In genomic region chrV:8936184-8936589, ce11 we compare ENCODE assay signal across 4 worm cellular contexts.
A peak's percentile ranks its signal among the peaks of the same experiment; 100 is the strongest.
TF ChIP-seq lines count a peak whose summit lies in the region.

Gene unc-23, plus strand, starts transcription at chrV:8936359.

TF ChIP-seq in whole organism, L1 larva, 84 proteins besides CTCF, POLR2A, EP300 and RAD21 (continued from another document and continues in another):
- no peak for TF ChIP-seq Y116A8C.19 (tag; optimal IDR thresholded peaks at IDR 0.05; lab: Kevin White, UChicago; ENCODE audit: borderline replicate concordance)
- peak in 1 of 2 experiments; percentile 8 for TF ChIP-seq egl-27 (tag; optimal IDR thresholded peaks at IDR 0.05; lab: Kevin White, UChicago)
- no peak for TF ChIP-seq pax-3 (tag; optimal IDR thresholded peaks at IDR 0.05; lab: Kevin White, UChicago)
- no peak for TF ChIP-seq unc-86 (tag; optimal IDR thresholded peaks at IDR 0.05; lab: Kevin White, UChicago)
- TF ChIP-seq nhr-28 (tag; optimal IDR thresholded peaks at IDR 0.05; lab: Kevin White, UChicago) = no peak
- peak; percentile 63 for TF ChIP-seq xbp-1 (tag; optimal IDR thresholded peaks at IDR 0.05; lab: Kevin White, UChicago)
- TF ChIP-seq mab-9 (GFP tag; IDR thresholded peaks at IDR 0.05; lab: Robert Waterston, UW) = peak; percentile 59; the same call in 1 of the 2 replicates
- TF ChIP-seq grh-1 (GFP tag; IDR thresholded peaks at IDR 0.05; lab: Robert Waterston, UW) = peak; percentile 71
- peak; percentile 48 to 60 for TF ChIP-seq efl-1 (optimal IDR thresholded peaks at IDR 0.05; lab: Kevin White, UChicago)
- peak; percentile 45 to 94 for TF ChIP-seq efl-1 (GFP tag; optimal IDR thresholded peaks at IDR 0.05 in 1 of 2; lab: Kevin White, UChicago)
- TF ChIP-seq nhr-237 (tag; optimal IDR thresholded peaks at IDR 0.05; lab: Kevin White, UChicago) = peak; percentile 75
- TF ChIP-seq ets-5 (GFP tag; IDR thresholded peaks at IDR 0.05; lab: Robert Waterston, UW) = no peak
- peak; percentile 86 for TF ChIP-seq rnt-1 (tag; optimal IDR thresholded peaks at IDR 0.05; lab: Kevin White, UChicago)
- no peak for TF ChIP-seq ama-1 (optimal IDR thresholded peaks at IDR 0.05; lab: Kevin White, UChicago)
- TF ChIP-seq lin-15B (tag; optimal IDR thresholded peaks at IDR 0.05; lab: Kevin White, UChicago) = no peak
- TF ChIP-seq irx-1 (tag; optimal IDR thresholded peaks at IDR 0.05; lab: Kevin White, UChicago) = peak; percentile 55
- TF ChIP-seq nhr-20 (tag; optimal IDR thresholded peaks at IDR 0.05; lab: Kevin White, UChicago) = peak; percentile 96
- no peak for TF ChIP-seq vab-15 (tag; optimal IDR thresholded peaks at IDR 0.05; lab: Kevin White, UChicago)
- peak; percentile 86 for TF ChIP-seq unc-130 (tag; optimal IDR thresholded peaks at IDR 0.05; lab: Kevin White, UChicago)
- TF ChIP-seq sox-4 (tag; optimal IDR thresholded peaks at IDR 0.05; lab: Kevin White, UChicago) = no peak
- peak; percentile 44 to 52 (median 49) for TF ChIP-seq dpl-1 (GFP tag; optimal IDR thresholded peaks at IDR 0.05; lab: Kevin White, UChicago)
- TF ChIP-seq egl-13 (tag; optimal IDR thresholded peaks at IDR 0.05; lab: Kevin White, UChicago) = no peak
- peak; percentile 97 for TF ChIP-seq snu-23 (GFP tag; optimal IDR thresholded peaks at IDR 0.05; lab: Kevin White, UChicago)
- peak; percentile 74 for TF ChIP-seq ztf-4 (tag; optimal IDR thresholded peaks at IDR 0.05; lab: Kevin White, UChicago)
- peak; percentile 7 for TF ChIP-seq lir-3 (tag; optimal IDR thresholded peaks at IDR 0.05; lab: Kevin White, UChicago; ENCODE audit: poor library complexity)
- peak; percentile 96 for TF ChIP-seq nhr-71 (tag; optimal IDR thresholded peaks at IDR 0.05; lab: Kevin White, UChicago)
- no peak for TF ChIP-seq pqm-1 (tag; optimal IDR thresholded peaks at IDR 0.05; lab: Kevin White, UChicago)
- no peak for TF ChIP-seq ces-1 (GFP tag; optimal IDR thresholded peaks at IDR 0.05; lab: Kevin White, UChicago)
- no peak for TF ChIP-seq ceh-90 (tag; optimal IDR thresholded peaks at IDR 0.05; lab: Kevin White, UChicago)
- TF ChIP-seq efl-3 (GFP tag; optimal IDR thresholded peaks at IDR 0.05; lab: Kevin White, UChicago) = no peak
- TF ChIP-seq skn-1 (tag; optimal IDR thresholded peaks at IDR 0.05; lab: Kevin White, UChicago) = peak; percentile 80
- TF ChIP-seq nhr-76 (tag; optimal IDR thresholded peaks at IDR 0.05; lab: Kevin White, UChicago) = no peak
- TF ChIP-seq unc-98 (GFP tag; IDR thresholded peaks at IDR 0.05; lab: Robert Waterston, UW) = no peak

TF ChIP-seq in whole organism, L2 larva, 48 proteins besides CTCF, POLR2A, EP300 and RAD21 (continued from another document):
- TF ChIP-seq nhr-237 (tag; optimal IDR thresholded peaks at IDR 0.05; lab: Kevin White, UChicago) = no peak
- TF ChIP-seq unc-62 (GFP tag; optimal IDR thresholded peaks at IDR 0.05; lab: Kevin White, UChicago) = no peak
- TF ChIP-seq sma-3 (GFP tag; optimal IDR thresholded peaks at IDR 0.05; lab: Kevin White, UChicago) = peak; percentile 97
- TF ChIP-seq crh-2 (tag; optimal IDR thresholded peaks at IDR 0.05; lab: Kevin White, UChicago) = peak; percentile 82
- peak; percentile 86 for TF ChIP-seq nhr-25 (tag; optimal IDR thresholded peaks at IDR 0.05; lab: Kevin White, UChicago)
- TF ChIP-seq mdl-1 (tag; optimal IDR thresholded peaks at IDR 0.05; lab: Kevin White, UChicago) = no peak
- peak; percentile 77 for TF ChIP-seq nhr-21 (tag; optimal IDR thresholded peaks at IDR 0.05; lab: Kevin White, UChicago)
- peak; percentile 89 for TF ChIP-seq sma-9 (GFP tag; optimal IDR thresholded peaks at IDR 0.05; lab: Kevin White, UChicago)
- TF ChIP-seq sma-9 (tag; optimal IDR thresholded peaks at IDR 0.05; lab: Kevin White, UChicago) = no peak
- peak; percentile 37 for TF ChIP-seq lin-11 (tag; optimal IDR thresholded peaks at IDR 0.05; lab: Kevin White, UChicago)
- TF ChIP-seq ceh-82 (tag; optimal IDR thresholded peaks at IDR 0.05; lab: Kevin White, UChicago) = no peak
- no peak for TF ChIP-seq ztf-11 (tag; optimal IDR thresholded peaks at IDR 0.05; lab: Kevin White, UChicago)
- TF ChIP-seq lsy-2 (tag; optimal IDR thresholded peaks at IDR 0.05; lab: Kevin White, UChicago) = peak; percentile 60 to 73
- peak; percentile 56 for TF ChIP-seq nhr-77 (tag; optimal IDR thresholded peaks at IDR 0.05; lab: Kevin White, UChicago)
- peak; percentile 95 for TF ChIP-seq sem-4 (tag; optimal IDR thresholded peaks at IDR 0.05; lab: Kevin White, UChicago)
- no peak for TF ChIP-seq snpc-4 (tag; optimal IDR thresholded peaks at IDR 0.05; lab: Kevin White, UChicago)
- no peak for TF ChIP-seq elt-1 (tag; optimal IDR thresholded peaks at IDR 0.05; lab: Kevin White, UChicago)

TF ChIP-seq in whole organism, L4 larva, 104 proteins besides CTCF, POLR2A, EP300 and RAD21 (continued from another document and continues in another):
- no peak for TF ChIP-seq unc-130 (GFP tag; optimal IDR thresholded peaks at IDR 0.05; lab: Kevin White, UChicago)
- no peak for TF ChIP-seq dmd-8 (GFP tag; IDR thresholded peaks at IDR 0.05; lab: Robert Waterston, UW)
- peak; percentile 54 for TF ChIP-seq lin-38 (GFP tag; IDR thresholded peaks at IDR 0.05; lab: Robert Waterston, UW)
- TF ChIP-seq hlh-11 (tag; optimal IDR thresholded peaks at IDR 0.05; lab: Kevin White, UChicago) = peak; percentile 97
- TF ChIP-seq madf-5 (GFP tag; IDR thresholded peaks at IDR 0.05; lab: Robert Waterston, UW) = 0 out of 4 replicates have a peak, but pooled peaks of 1 of the 2 experiments have one; percentile 65
- peak; percentile 88 for TF ChIP-seq nhr-25 (tag; optimal IDR thresholded peaks at IDR 0.05; lab: Kevin White, UChicago; ENCODE audit: borderline replicate concordance, insufficient read depth)
- peak; percentile 45 for TF ChIP-seq T20F7.1 (GFP tag; optimal IDR thresholded peaks at IDR 0.05; lab: Kevin White, UChicago)
- TF ChIP-seq egl-43 (GFP tag; IDR thresholded peaks at IDR 0.05; lab: Robert Waterston, UW) = no peak
- TF ChIP-seq nhr-77 (tag; optimal IDR thresholded peaks at IDR 0.05; lab: Kevin White, UChicago) = peak; percentile 73
- TF ChIP-seq F37D6.2 (tag; optimal IDR thresholded peaks at IDR 0.05; lab: Kevin White, UChicago) = no peak
- TF ChIP-seq nhr-76 (tag; optimal IDR thresholded peaks at IDR 0.05; lab: Kevin White, UChicago) = peak; percentile 20
- peak; percentile 93 for TF ChIP-seq zfp-3 (GFP tag; conservative IDR thresholded peaks at IDR 0.05; lab: Robert Waterston, UW)
- no peak for TF ChIP-seq zfp-2 (tag; optimal IDR thresholded peaks at IDR 0.05; lab: Kevin White, UChicago)
- no peak for TF ChIP-seq nhr-111 (GFP tag; optimal IDR thresholded peaks at IDR 0.05; lab: Kevin White, UChicago)
- TF ChIP-seq set-16 (GFP tag; IDR thresholded peaks at IDR 0.05; lab: Robert Waterston, UW) = peak; percentile 77; the same call in 1 of the 2 replicates
- TF ChIP-seq nhr-48 (tag; optimal IDR thresholded peaks at IDR 0.05; lab: Kevin White, UChicago) = peak; percentile 91
- TF ChIP-seq dmd-9 (GFP tag; IDR thresholded peaks at IDR 0.05; lab: Robert Waterston, UW) = 0 out of 2 replicates have a peak, but pooled peaks have one; percentile 15
- no peak for TF ChIP-seq R02D3.7 (tag; optimal IDR thresholded peaks at IDR 0.05; lab: Kevin White, UChicago)
- TF ChIP-seq Y105C5A.15 (GFP tag; IDR thresholded peaks at IDR 0.05; lab: Robert Waterston, UW) = no peak
- TF ChIP-seq rbr-2 (tag; optimal IDR thresholded peaks at IDR 0.05; lab: Kevin White, UChicago) = peak; percentile 35
- TF ChIP-seq hlh-30 (tag; optimal IDR thresholded peaks at IDR 0.05; lab: Kevin White, UChicago; ENCODE audit: insufficient read depth) = peak; percentile 72
- TF ChIP-seq lin-1 (GFP tag; IDR thresholded peaks at IDR 0.05; lab: Robert Waterston, UW) = peak; percentile 93
- peak; percentile 65 for TF ChIP-seq ama-1 (optimal IDR thresholded peaks at IDR 0.05; lab: Kevin White, UChicago)
- no peak for TF ChIP-seq skn-1 (tag; optimal IDR thresholded peaks at IDR 0.05; lab: Kevin White, UChicago)
- TF ChIP-seq mdt-29 (GFP tag; IDR thresholded peaks at IDR 0.05; lab: Robert Waterston, UW) = peak; percentile 99
- TF ChIP-seq lim-7 (GFP tag; IDR thresholded peaks at IDR 0.05; lab: Robert Waterston, UW) = peak; percentile 38; the same call in 1 of the 2 replicates
- TF ChIP-seq hif-1 (tag; optimal IDR thresholded peaks at IDR 0.05; lab: Kevin White, UChicago) = peak in 1 of 2 experiments; percentile 64
- TF ChIP-seq lir-3 (tag; optimal IDR thresholded peaks at IDR 0.05; lab: Kevin White, UChicago) = no peak
- no peak for TF ChIP-seq saeg-2 (GFP tag; IDR thresholded peaks at IDR 0.05; lab: Robert Waterston, UW)
- TF ChIP-seq egl-27 (tag; optimal IDR thresholded peaks at IDR 0.05; lab: Kevin White, UChicago) = no peak
- peak; percentile 86 for TF ChIP-seq aha-1 (tag; lab: Kevin White, UChicago)
- no peak for TF ChIP-seq ces-1 (GFP tag; optimal IDR thresholded peaks at IDR 0.05; lab: Kevin White, UChicago)
- peak; percentile 74 for TF ChIP-seq hmg-1.1 (GFP tag; IDR thresholded peaks at IDR 0.05; lab: Robert Waterston, UW)
- TF ChIP-seq snpc-1.2 (GFP tag; IDR thresholded peaks at IDR 0.05; lab: Robert Waterston, UW) = no peak
- peak; percentile 83 for TF ChIP-seq nhr-102 (tag; optimal IDR thresholded peaks at IDR 0.05; lab: Kevin White, UChicago)
- TF ChIP-seq ztf-7 (tag; optimal IDR thresholded peaks at IDR 0.05; lab: Kevin White, UChicago) = peak; percentile 48
- no peak for TF ChIP-seq ceh-44 (GFP tag; IDR thresholded peaks at IDR 0.05; lab: Robert Waterston, UW)
- TF ChIP-seq fos-1 (tag; optimal IDR thresholded peaks at IDR 0.05; lab: Kevin White, UChicago) = no peak
- no peak for TF ChIP-seq zip-11 (GFP tag; IDR thresholded peaks at IDR 0.05; lab: Robert Waterston, UW)
- no peak for TF ChIP-seq nhr-237 (tag; optimal IDR thresholded peaks at IDR 0.05; lab: Kevin White, UChicago)
- TF ChIP-seq jun-1 (tag; optimal IDR thresholded peaks at IDR 0.05; lab: Kevin White, UChicago) = peak; percentile 76
- peak; percentile 76 for TF ChIP-seq spr-3 (GFP tag; optimal IDR thresholded peaks at IDR 0.05; lab: Kevin White, UChicago)
- TF ChIP-seq nhr-28 (tag; optimal IDR thresholded peaks at IDR 0.05; lab: Kevin White, UChicago) = peak; percentile 85
- TF ChIP-seq mxl-2 (GFP tag; conservative IDR thresholded peaks at IDR 0.05; lab: Robert Waterston, UW) = 0 out of 2 replicates have a peak, but pooled peaks have one; percentile 37

TF ChIP-seq in whole organism, young adult, 124 proteins besides CTCF, POLR2A, EP300 and RAD21 (continued from another document):
- TF ChIP-seq lin-54 (GFP tag; optimal IDR thresholded peaks at IDR 0.05; lab: Kevin White, UChicago) = peak; percentile 54
- no peak for TF ChIP-seq ceh-91 (GFP tag; IDR thresholded peaks at IDR 0.05; lab: Robert Waterston, UW)
- TF ChIP-seq pha-4 (tag; optimal IDR thresholded peaks at IDR 0.05; lab: Kevin White, UChicago) = peak; percentile 45
- peak; percentile 2 for TF ChIP-seq snpc-1.3 (tag; optimal IDR thresholded peaks at IDR 0.05; lab: Kevin White, UChicago; ENCODE audit: insufficient read depth)
- TF ChIP-seq zfh-2 (GFP tag; conservative IDR thresholded peaks at IDR 0.05; lab: Robert Waterston, UW) = peak; percentile 89
- TF ChIP-seq Y95B8A.8 (GFP tag; IDR thresholded peaks at IDR 0.05; lab: Robert Waterston, UW) = 0 out of 2 replicates have a peak, but pooled peaks have one; percentile 43
- peak; percentile 86 for TF ChIP-seq K11D2.4 (GFP tag; IDR thresholded peaks at IDR 0.05; lab: Robert Waterston, UW)
- TF ChIP-seq dpl-1 (GFP tag; optimal IDR thresholded peaks at IDR 0.05; lab: Kevin White, UChicago) = no peak
- TF ChIP-seq tbp1 (GFP tag; optimal IDR thresholded peaks at IDR 0.05; lab: Kevin White, UChicago) = peak; percentile 65
- no peak for TF ChIP-seq hrde-1 (tag; optimal IDR thresholded peaks at IDR 0.05; lab: Kevin White, UChicago; ENCODE audit: borderline replicate concordance)
- TF ChIP-seq let-607 (tag; optimal IDR thresholded peaks at IDR 0.05; lab: Kevin White, UChicago) = peak; percentile 40 to 75
- peak; percentile 81 for TF ChIP-seq ekl-4 (GFP tag; IDR thresholded peaks at IDR 0.05; lab: Robert Waterston, UW)
- peak; percentile 60 for TF ChIP-seq F22D6.2 (tag; optimal IDR thresholded peaks at IDR 0.05; lab: Kevin White, UChicago)
- TF ChIP-seq C06A6.2 (GFP tag; conservative IDR thresholded peaks at IDR 0.05; lab: Robert Waterston, UW) = peak; percentile 66
- TF ChIP-seq F33H1.4 (GFP tag; IDR thresholded peaks at IDR 0.05; lab: Robert Waterston, UW) = no peak
